Fruit fly (Drosophila melanogaster): ENCODE results near the gene SKIP.

DNA sequence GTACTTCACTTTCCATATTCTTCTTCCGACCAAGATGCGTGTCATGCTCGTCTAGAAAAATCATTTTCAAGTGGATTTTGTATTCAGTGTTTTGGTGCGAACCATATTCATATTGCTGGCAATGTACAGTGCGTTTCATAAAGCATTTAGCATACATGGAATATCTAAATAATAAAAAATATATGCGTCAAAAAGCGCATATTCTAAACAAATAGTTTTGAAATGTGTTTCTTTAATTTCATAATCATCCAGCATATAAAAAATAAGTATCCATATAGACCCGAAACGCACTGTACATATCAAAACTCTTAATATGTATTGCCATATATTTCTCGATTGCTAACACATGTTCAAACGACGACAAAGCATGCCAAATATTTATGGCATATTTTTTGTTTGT, 12.4 kb upstream of the SKIP start:
- no peak for TF ChIP-seq bab1 (GFP tag; optimal IDR thresholded peaks at IDR 0.05)
- TF ChIP-seq cic (GFP tag; optimal IDR thresholded peaks at IDR 0.05), result no peak
- no peak for TF ChIP-seq CG7045 (GFP tag; optimal IDR thresholded peaks at IDR 0.05)
- TF ChIP-seq pad (GFP tag; optimal IDR thresholded peaks at IDR 0.05), result no peak
- no peak for TF ChIP-seq Mnt (GFP tag; optimal IDR thresholded peaks at IDR 0.05)
- no peak for TF ChIP-seq CG33017 (tag; optimal IDR thresholded peaks at IDR 0.05)
- no peak for TF ChIP-seq ovo (GFP tag; optimal IDR thresholded peaks at IDR 0.05)
- no peak for TF ChIP-seq Crg-1 (GFP tag; optimal IDR thresholded peaks at IDR 0.05)
- no peak for TF ChIP-seq CG14711 (tag; optimal IDR thresholded peaks at IDR 0.05)
- no peak for TF ChIP-seq CG1620 (GFP tag; optimal IDR thresholded peaks at IDR 0.05)
